Worm (Caenorhabditis elegans) whole organism, L4/young adult: Measurements from ENCODE around the gene odr-8.

Source experiments
- W03F9.2 ChIP-seq: fragments of 150-350 bp; optimal IDR thresholded peaks from 2 replicates; lab custom pipeline; 2014; ENCODE audit warnings: missing biosample characterization, missing genetic modification characterization
- dao-5 ChIP-seq: sonication (generic microtip); optimal IDR thresholded peaks from 2 replicates; lab custom pipeline; 2016; ENCODE audit warnings: missing genotype, missing genetic modification characterization, moderate library complexity, missing compliant biosample characterization
- him-1 ChIP-seq: sonication (generic microtip); optimal IDR thresholded peaks from 2 replicates; lab custom pipeline; 2016; ENCODE audit warnings: missing genotype, missing genetic modification reagents, missing genetic modification characterization, missing compliant biosample characterization

Gene odr-8

DNA sequence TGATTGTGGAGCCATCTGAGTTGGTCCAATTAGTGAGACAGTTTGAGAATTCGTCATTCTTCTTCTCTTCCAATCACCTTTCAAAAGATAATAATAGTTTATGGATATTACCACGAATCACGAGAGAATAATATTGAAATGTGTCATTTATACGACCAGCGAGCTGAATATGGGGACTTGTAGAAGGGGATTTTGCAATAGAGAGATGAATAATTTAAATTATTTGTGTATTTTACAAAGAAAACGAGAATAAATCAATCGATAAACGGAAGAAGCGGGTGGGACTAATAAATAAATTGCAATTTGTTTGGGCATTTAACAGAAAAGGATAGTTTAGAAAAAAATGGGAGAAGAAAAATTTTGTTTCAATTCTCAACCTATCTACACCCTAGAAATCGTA lies at the start of gene odr-8:
TSS of gene odr-8 (minus strand) at position 101 of the 400 bp plus-strand sequence.
- no peak for TF ChIP-seq him-1 (tag; lab: Kevin White, UChicago)
- TF ChIP-seq dao-5 (tag; lab: Kevin White, UChicago) = no peak
- TF ChIP-seq W03F9.2 (tag; lab: Kevin White, UChicago) = no peak

DNA sequence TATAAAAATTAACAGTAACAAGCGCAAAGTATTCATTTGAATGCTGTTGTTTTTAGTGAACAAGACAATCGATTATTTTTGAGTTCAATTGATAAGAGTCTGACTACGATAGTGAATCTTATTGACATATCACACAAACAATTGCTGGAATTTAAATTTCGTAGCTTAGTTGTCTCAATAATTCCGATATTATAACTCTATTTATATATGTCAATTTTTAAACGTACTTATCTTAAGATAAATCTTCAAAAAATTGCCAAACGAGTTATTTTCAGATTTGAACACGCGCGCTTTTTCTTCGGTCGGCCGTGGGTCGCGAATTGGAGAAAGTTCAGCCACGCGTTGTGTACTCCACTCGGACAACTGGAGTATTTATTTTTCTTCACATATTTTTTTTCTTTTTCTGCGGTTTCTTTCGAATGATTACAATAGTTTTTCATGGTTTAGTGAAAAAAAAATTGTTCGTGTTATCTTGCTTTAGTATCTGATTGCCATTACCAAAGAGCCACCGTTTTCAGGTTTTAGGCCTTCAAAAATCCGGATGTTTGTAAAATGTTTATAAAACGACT lies 49.3 kb upstream of the odr-8 start, which contains the start of the genes cest-5.1 and C01B10.9:
TSS of gene cest-5.1 (minus strand) at position 51 of the 569 bp plus-strand sequence.
TSS of gene C01B10.9 (plus strand) at position 519 of the 569 bp plus-strand sequence.
- TF ChIP-seq dao-5 (tag; lab: Kevin White, UChicago) (no peak), W03F9.2 (tag; lab: Kevin White, UChicago) (peak; percentile 73)

DNA sequence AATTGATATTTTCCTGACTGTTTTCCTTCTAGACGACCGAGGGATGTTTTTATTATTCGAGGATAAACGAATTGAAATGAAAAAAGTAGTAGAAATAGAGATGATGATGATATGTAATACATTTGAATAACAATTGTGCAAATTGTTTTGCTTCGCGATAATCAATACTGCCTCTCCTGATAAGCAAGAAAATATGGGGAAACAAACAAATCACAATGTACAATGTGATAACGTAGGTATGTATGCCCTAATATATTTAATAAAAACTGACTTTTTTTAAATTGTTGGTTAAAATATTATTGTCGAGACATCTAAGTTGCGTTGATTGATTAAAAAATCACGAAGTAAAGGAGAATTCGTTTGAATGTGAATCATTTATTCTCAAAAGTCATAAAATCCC lies 45.3 kb upstream of the odr-8 start, which contains the start of gene cest-5.2:
TSS of gene cest-5.2 (minus strand) at position 128 of the 400 bp plus-strand sequence.
- no peak for TF ChIP-seq W03F9.2 (tag; lab: Kevin White, UChicago)
- TF ChIP-seq dao-5 (tag; lab: Kevin White, UChicago) = no peak
- TF ChIP-seq him-1 (tag; lab: Kevin White, UChicago) = no peak

DNA sequence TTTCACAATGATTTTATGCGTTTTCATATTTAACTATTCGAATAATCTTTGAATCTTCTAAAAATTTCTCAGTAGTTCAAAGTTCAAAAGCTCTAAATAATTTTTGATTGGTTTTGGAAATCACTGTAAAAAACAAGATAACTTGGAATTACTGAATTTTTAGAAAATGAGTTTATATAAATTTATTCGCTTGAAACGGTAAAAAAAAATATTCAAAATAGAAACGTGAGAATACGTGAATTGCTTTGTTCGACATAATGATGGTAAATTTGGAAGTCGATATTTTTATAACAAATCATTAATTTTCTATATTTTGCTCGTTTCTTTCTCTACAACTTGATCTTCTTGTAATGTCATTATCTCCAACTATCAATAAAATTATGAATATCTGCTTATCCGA lies 40.9 kb upstream of the odr-8 start, which contains the start of gene C01B10.44:
TSS of gene C01B10.44 (plus strand) at position 301 of the 400 bp plus-strand sequence.
- TF ChIP-seq W03F9.2 (tag; lab: Kevin White, UChicago) = no peak
- no peak for TF ChIP-seq dao-5 (tag; lab: Kevin White, UChicago)

DNA sequence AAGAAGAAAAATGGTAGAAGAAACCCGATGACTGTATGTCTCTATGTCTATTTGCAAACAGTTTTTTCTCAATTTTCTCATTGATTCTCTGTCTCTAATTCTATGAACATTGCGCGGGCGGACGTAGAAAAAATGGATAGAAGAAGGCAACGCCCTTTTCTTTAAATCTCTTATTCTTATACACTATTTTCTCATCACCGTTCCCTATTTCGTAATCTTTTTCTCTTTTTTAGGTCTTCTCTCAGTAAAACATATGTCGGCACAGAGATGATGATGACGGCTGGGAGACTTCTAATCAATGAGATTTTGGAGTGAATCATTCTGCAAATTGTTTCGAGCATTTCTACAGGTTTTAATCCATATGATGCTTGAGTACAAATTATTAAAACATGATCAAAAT lies 39.6 kb upstream of the odr-8 start:
- no peak for TF ChIP-seq him-1 (tag; lab: Kevin White, UChicago)
- TF ChIP-seq dao-5 (tag; lab: Kevin White, UChicago) = no peak
- TF ChIP-seq W03F9.2 (tag; lab: Kevin White, UChicago) = no peak

DNA sequence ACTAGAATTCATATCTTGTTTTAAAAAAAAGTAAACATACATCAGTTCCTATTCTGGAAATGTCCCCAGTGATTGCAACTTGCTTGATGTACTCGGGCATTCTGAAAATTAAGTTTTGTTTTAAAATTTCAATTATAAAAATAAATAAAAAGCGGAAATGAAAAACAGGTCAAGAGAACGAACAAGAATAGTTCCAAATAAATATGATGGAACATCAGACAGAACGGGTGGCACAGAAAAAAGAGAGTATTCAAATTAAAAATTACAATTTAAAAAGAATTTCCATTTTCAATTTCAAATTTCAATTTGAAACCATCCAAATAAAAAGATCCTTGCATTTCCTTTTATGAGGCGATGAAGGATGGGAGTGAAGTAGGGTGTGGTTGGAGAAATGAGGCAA lies 38.7 kb upstream of the odr-8 start, which contains the start of gene C01B10.3:
TSS of gene C01B10.3 (minus strand) at position 101 of the 400 bp plus-strand sequence.
- no peak for TF ChIP-seq dao-5 (tag; lab: Kevin White, UChicago)
- no peak for TF ChIP-seq W03F9.2 (tag; lab: Kevin White, UChicago)
- TF ChIP-seq him-1 (tag; lab: Kevin White, UChicago) = no peak

DNA sequence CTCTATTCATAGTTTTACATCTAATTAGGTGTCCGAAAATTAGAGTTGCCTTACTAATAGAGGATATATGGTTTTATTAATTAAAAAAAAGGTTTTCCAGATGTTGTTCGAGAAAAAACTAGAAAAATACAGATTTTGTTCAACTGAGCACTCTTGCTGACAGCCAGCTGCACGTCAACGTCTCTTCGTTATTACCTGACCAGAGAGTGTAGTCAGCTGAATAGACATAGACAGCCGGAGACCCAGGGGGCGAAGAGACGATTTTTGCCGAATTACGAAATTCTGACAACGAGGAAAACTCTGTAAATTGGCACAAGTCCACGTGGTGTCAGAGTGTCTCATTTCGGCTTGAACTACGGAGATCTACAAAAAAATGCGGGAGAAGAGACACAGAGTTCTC lies 36.1 kb upstream of the odr-8 start:
- TF ChIP-seq dao-5 (tag; lab: Kevin White, UChicago) (no peak), W03F9.2 (tag; lab: Kevin White, UChicago) (peak; percentile 37)

DNA sequence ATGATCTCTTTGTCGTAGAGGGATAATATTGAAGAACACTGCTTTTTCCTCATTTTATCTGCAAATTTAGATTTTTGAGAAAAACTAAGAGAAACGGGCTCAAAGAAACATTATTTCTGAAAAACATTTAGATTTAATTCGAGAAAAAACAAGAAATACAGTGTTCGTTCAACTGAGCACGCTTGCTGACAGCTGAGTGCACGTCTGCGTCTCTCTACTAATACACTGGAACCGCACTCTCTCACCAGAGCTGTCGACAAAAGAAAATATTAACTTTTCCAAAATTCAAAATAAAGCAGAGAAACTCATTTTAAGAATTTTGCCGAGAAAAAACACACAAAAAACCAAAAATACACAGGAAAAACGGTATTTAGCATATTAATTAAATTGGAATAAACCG lies 30.8 kb upstream of the odr-8 start, which contains the start of gene drh-1:
TSS of gene drh-1 (minus strand) at position 58 of the 400 bp plus-strand sequence.
- no peak for TF ChIP-seq him-1 (tag; lab: Kevin White, UChicago)
- peak; percentile 16 for TF ChIP-seq W03F9.2 (tag; lab: Kevin White, UChicago)
- no peak for TF ChIP-seq dao-5 (tag; lab: Kevin White, UChicago)

DNA sequence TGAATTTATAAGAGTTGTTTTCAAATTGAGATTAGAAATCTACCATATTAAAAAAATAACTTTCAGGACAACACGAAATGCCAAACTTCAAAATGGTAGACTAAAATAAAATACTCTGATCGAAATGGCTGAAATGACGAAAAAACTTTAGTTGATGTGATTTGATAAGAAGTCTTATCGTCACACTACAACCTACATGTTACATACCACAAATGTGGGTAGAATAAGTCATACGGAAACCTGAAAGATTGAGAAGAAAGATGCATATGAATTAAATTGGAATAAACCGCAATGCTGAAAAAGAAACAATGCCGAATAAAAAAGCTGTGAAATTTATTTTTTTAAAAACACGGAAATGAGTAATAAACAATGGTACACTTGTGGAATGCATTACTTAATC lies 24.6 kb upstream of the odr-8 start:
- no peak for TF ChIP-seq dao-5 (tag; lab: Kevin White, UChicago)
- TF ChIP-seq W03F9.2 (tag; lab: Kevin White, UChicago) = no peak

DNA sequence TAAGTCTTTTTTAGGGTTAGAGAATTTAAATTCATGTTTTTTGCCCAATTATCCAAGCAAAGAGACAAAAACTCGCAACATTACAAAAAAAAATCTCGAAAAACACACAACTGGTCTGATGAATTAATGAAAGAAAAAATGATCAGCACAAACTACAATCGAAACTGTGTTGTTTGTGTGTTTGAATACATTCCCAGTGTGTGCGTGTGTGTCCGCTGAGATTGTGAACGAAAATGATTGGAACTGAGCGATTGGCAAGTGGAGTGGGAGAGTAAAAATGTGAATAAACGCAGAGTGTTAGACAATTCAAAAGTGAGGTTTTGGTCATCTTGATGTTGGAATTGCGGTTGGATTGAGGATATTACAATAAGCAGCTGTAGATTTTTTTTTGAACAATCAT lies 24.1 kb upstream of the odr-8 start:
- TF ChIP-seq dao-5 (tag; lab: Kevin White, UChicago) = no peak
- TF ChIP-seq W03F9.2 (tag; lab: Kevin White, UChicago) = no peak
- no peak for TF ChIP-seq him-1 (tag; lab: Kevin White, UChicago)

DNA sequence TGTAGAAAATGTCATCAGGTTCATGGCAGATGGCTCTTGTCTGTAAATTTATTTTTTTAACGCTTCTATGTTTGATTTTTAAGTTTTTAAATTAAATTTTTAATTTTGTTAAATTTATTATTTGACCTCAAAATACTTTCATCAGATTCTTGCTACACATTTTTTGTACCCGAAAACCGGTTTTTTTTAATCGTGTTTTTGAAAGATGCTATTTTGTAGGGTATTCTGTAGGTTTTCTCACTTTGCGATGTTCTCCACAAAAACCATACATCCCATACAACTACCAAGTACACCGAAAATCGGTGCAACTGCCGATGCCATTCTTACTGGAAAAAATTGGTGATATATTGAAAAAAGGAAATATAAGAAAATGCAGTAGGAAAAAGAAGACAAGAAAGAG lies 23.4 kb upstream of the odr-8 start, which contains the start of gene nstp-2:
TSS of gene nstp-2 (minus strand) at position 326 of the 400 bp plus-strand sequence.
- TF ChIP-seq W03F9.2 (tag; lab: Kevin White, UChicago) (no peak), him-1 (tag; lab: Kevin White, UChicago) (no peak), dao-5 (tag; lab: Kevin White, UChicago) (no peak)

DNA sequence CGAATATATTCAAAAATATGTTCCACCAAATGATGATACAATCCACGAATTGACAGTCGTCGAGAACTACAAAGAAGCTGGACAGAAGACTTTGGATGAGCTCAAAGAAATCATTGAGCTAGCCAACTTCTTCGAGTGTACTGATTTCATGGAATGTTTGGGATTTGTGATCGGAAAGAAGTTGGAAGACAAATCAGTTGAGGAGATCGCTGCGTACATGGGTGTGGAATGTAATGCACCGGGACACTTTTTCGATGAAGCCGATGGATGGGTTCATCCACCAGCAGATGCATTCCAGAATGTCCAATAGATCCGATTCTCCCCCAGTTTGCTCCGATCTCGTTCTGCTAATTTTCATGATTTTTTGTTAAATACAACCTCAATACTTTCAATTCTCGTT lies 21.0 kb upstream of the odr-8 start:
- TF ChIP-seq dao-5 (tag; lab: Kevin White, UChicago) (no peak), W03F9.2 (tag; lab: Kevin White, UChicago) (no peak), him-1 (tag; lab: Kevin White, UChicago) (no peak)

DNA sequence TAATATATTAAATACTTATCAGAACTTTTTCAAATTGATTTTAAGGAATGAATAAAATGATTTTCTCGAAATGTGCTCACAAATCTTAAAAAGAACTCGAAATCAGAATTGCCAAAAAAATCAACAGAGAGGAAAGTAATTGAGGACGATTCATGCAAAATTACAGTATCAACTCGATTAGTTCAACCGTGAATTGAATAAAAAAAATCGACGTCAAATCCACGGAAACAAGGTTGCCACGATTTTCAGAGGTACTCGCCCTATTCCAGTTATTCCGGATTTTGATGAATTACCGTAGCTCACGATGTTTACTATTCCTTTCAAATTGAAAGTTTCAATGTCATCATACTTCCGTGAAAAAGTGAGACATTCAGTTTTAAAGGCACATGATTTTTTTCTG lies 19.9 kb upstream of the odr-8 start, which contains the start of gene F15B10.3:
TSS of gene F15B10.3 (plus strand) at position 301 of the 400 bp plus-strand sequence.
- no peak for TF ChIP-seq dao-5 (tag; lab: Kevin White, UChicago)
- no peak for TF ChIP-seq W03F9.2 (tag; lab: Kevin White, UChicago)
- no peak for TF ChIP-seq him-1 (tag; lab: Kevin White, UChicago)

DNA sequence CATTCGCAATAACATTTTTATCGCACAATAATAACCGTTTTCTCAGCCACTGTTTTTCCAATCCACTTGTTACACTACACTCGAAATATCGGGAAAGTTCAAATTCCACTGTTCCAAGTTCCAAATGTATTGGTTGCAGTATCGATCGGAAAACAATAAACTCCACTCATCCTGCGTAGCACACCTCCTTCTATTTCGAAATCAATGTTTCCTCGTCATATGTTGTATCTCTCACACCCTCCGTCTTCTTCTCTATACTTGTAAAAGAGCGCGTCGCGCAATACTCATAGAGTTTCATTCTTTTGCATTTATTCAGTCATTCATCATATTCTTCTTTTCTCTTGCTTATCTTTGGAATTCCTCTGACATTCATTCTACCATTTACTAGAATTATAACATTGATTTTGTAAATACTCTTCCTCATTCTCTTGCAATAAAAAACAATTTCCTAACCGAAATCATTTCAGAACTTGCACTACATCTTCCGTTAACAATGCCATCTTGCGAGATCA lies 18.8 kb upstream of the odr-8 start, which contains the start of gene sup-36:
TSS of gene sup-36 (plus strand) at position 462 of the 512 bp plus-strand sequence.
- TF ChIP-seq dao-5 (tag; lab: Kevin White, UChicago) (no peak), W03F9.2 (tag; lab: Kevin White, UChicago) (no peak), him-1 (tag; lab: Kevin White, UChicago) (no peak)
